Worm (Caenorhabditis elegans) whole organism, late embryonic: ENCODE measurements around the gene pha-4.

ENCODE experiments used
- T23F11.4 ChIP-seq: fragments of 200-800 bp; sonication (Bioruptor generic); optimal IDR thresholded peaks from 2 replicates; lab custom pipeline; 2018; ENCODE audit warnings: mild to moderate bottlenecking, missing genetic modification characterization, missing compliant biosample characterization
- ama-1 ChIP-seq: fragments of 150-350 bp; optimal IDR thresholded peaks from 2 replicates; lab custom pipeline; 2014
- ceh-14 ChIP-seq: sonication (generic microtip); optimal IDR thresholded peaks from 2 replicates; lab custom pipeline; 2016; ENCODE audit warnings: missing genotype, missing genetic modification characterization, missing compliant biosample characterization
- ceh-45 ChIP-seq: fragments of 200-800 bp; sonication (Bioruptor generic); IDR thresholded peaks from 2 replicates; pipeline ENCODE4 v1.3.6; 2022; ENCODE audit warnings: missing genetic modification reagents, missing genetic modification characterization, missing compliant biosample characterization
- dmd-4 ChIP-seq: sonication (generic microtip); optimal IDR thresholded peaks from 2 replicates; lab custom pipeline; 2016; ENCODE audit warnings: borderline replicate concordance, missing genetic modification characterization, missing compliant biosample characterization
- dve-1 ChIP-seq: sonication (generic microtip); optimal IDR thresholded peaks from 2 replicates; lab custom pipeline; 2017; ENCODE audit warnings: antibody characterized with exemption, mild to moderate bottlenecking, missing genetic modification characterization, missing compliant biosample characterization
- fkh-10 ChIP-seq: fragments of 150-350 bp; optimal IDR thresholded peaks from 2 replicates; lab custom pipeline; 2014; ENCODE audit warnings: missing biosample characterization, missing genetic modification reagents, missing genetic modification characterization
- nfya-1 ChIP-seq: sonication (generic microtip); optimal IDR thresholded peaks from 2 replicates; lab custom pipeline; 2017; ENCODE audit warnings: missing genetic modification characterization, mild to moderate bottlenecking, missing compliant biosample characterization, antibody characterized with exemption, moderate library complexity
- nhr-11 ChIP-seq: fragments of 150-350 bp; optimal IDR thresholded peaks from 2 replicates; lab custom pipeline; 2014; ENCODE audit warnings: missing biosample characterization, missing genetic modification characterization
- npax-4 ChIP-seq: sonication (generic microtip); optimal IDR thresholded peaks from 2 replicates; lab custom pipeline; 2016; ENCODE audit warnings: missing genetic modification characterization, missing compliant biosample characterization
- pqm-1 ChIP-seq: sonication (generic microtip); optimal IDR thresholded peaks from 2 replicates; lab custom pipeline; 2016; ENCODE audit warnings: missing genetic modification characterization, missing compliant biosample characterization
- unc-86 ChIP-seq: sonication (generic microtip); optimal IDR thresholded peaks from 2 replicates; lab custom pipeline; 2016; ENCODE audit warnings: missing genetic modification characterization, missing compliant biosample characterization

DNA sequence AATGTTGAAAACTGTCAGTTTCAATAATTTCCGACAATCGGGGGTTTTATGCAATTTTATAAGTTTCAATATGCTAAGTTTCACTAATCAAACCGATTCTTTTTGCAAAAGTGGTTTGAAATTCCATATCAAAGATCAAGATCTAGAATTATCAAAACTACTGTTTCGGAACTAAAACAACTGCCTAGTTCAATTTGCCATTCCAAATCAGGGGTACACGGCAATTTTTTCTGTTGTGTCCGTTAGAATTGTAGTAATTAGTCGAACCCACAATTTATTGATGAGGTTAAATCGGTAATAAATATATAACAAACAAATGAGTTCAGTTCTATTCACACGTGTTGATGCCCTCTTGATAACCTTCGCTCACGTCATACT, 33.0 kb downstream of the pha-4 start:
- no peak for TF ChIP-seq T23F11.4
- no peak for TF ChIP-seq dve-1
- no peak for TF ChIP-seq fkh-10 (GFP tag; lab: Kevin White, UChicago)
- no peak for TF ChIP-seq ceh-45
- no peak for TF ChIP-seq npax-4 (tag; lab: Kevin White, UChicago)
- TF ChIP-seq nfya-1 (tag; lab: Kevin White, UChicago): no peak
- TF ChIP-seq ceh-14 (tag; lab: Kevin White, UChicago): no peak
- no peak for TF ChIP-seq nhr-11 (tag; lab: Kevin White, UChicago)
- no peak for TF ChIP-seq pqm-1 (tag; lab: Kevin White, UChicago)
- TF ChIP-seq dmd-4 (tag; lab: Kevin White, UChicago): no peak
- TF ChIP-seq unc-86: no peak
- no peak for TF ChIP-seq ama-1 (lab: Kevin White, UChicago)
